Worm (Caenorhabditis elegans) whole organism, young adult: ENCODE data around the gene C29F9.9.
A peak's percentile ranks its signal among the peaks of the same experiment; 100 is the strongest.

ENCODE experiments used
- B0336.3 ChIP-seq: fragments of 200-800 bp; sonication (Bioruptor generic); IDR thresholded peaks from 2 replicates; pipeline ENCODE4 v1.3.6; 2022; ENCODE audit warnings: missing genetic modification characterization, missing compliant biosample characterization
- F52B5.7 ChIP-seq: sonication (generic microtip); optimal IDR thresholded peaks from 2 replicates; lab custom pipeline; 2016; ENCODE audit warnings: mild to moderate bottlenecking, missing genetic modification characterization, missing compliant biosample characterization
- F57A8.1 ChIP-seq: fragments of 200-800 bp; sonication (Bioruptor generic); optimal IDR thresholded peaks from 2 replicates; lab custom pipeline; 2018; ENCODE audit warnings: mild to moderate bottlenecking, missing genetic modification characterization, moderate library complexity, missing compliant biosample characterization
- T07F8.4 ChIP-seq: sonication (generic microtip); optimal IDR thresholded peaks from 2 replicates; lab custom pipeline; 2016; ENCODE audit warnings: mild to moderate bottlenecking, missing genetic modification characterization, moderate library complexity, missing compliant biosample characterization
- ama-1 ChIP-seq, 3 experiments: fragments of 150-350 bp in 1 of 3; sonication (generic microtip) in 2 of 3; optimal IDR thresholded peaks; 2 replicates each; lab custom pipeline; 2014 to 2018; ENCODE audit warnings: missing biosample characterization in 2 of 3, missing genetic modification characterization in 2 of 3, missing genetic modification reagents in 2 of 3
- ceh-27 ChIP-seq: fragments of 200-800 bp; sonication (Bioruptor generic); optimal IDR thresholded peaks from 2 replicates; lab custom pipeline; 2018; ENCODE audit warnings: mild to moderate bottlenecking, missing genetic modification characterization, moderate library complexity, missing compliant biosample characterization
- ceh-40 ChIP-seq: fragments of 200-800 bp; sonication (Bioruptor generic); IDR thresholded peaks from 2 replicates; pipeline ENCODE4 v1.3.6; 2022; ENCODE audit warnings: missing genetic modification characterization, missing compliant biosample characterization
- ceh-79 ChIP-seq: sonication (generic microtip); optimal IDR thresholded peaks from 2 replicates; lab custom pipeline; 2017; ENCODE audit warnings: mild to moderate bottlenecking, missing genetic modification characterization, missing compliant biosample characterization
- dox-1 ChIP-seq: fragments of 200-800 bp; sonication (Bioruptor generic); IDR thresholded peaks from 2 replicates; pipeline ENCODE4 v1.3.6; 2022; ENCODE audit warnings: missing genetic modification reagents, missing genetic modification characterization, missing compliant biosample characterization
- dpff-1 ChIP-seq: sonication (generic microtip); optimal IDR thresholded peaks from 2 replicates; lab custom pipeline; 2017; ENCODE audit warnings: mild to moderate bottlenecking, missing genetic modification characterization, missing compliant biosample characterization
- egrh-3 ChIP-seq: fragments of 200-800 bp; sonication (Bioruptor generic); IDR thresholded peaks from 2 replicates; pipeline ENCODE4 v1.3.6; 2022; ENCODE audit warnings: missing genetic modification reagents, missing genetic modification characterization, missing compliant biosample characterization
- gei-17 ChIP-seq: fragments of 200-800 bp; sonication (Bioruptor generic); optimal IDR thresholded peaks from 2 replicates; lab custom pipeline; 2018; ENCODE audit warnings: mild to moderate bottlenecking, missing genetic modification characterization, missing compliant biosample characterization
- hmg-1.2 ChIP-seq: fragments of 200-800 bp; sonication (Bioruptor generic); IDR thresholded peaks from 2 replicates; pipeline ENCODE4 v1.3.6; 2022; ENCODE audit warnings: missing genetic modification reagents, missing genetic modification characterization, missing compliant biosample characterization
- hsf-1 ChIP-seq: fragments of 200-800 bp; sonication (Bioruptor generic); IDR thresholded peaks from 2 replicates; pipeline ENCODE4 v1.3.6; 2022; ENCODE audit warnings: missing genetic modification reagents, missing genetic modification characterization, missing compliant biosample characterization
- lin-35 ChIP-seq, 3 experiments: fragments of 150-350 bp in 2 of 3; sonication (generic microtip) in 1 of 3; optimal IDR thresholded peaks; 2 replicates each; lab custom pipeline; 2014 to 2018; ENCODE audit warnings: missing biosample characterization in 3 of 3, missing genetic modification characterization in 3 of 3, missing genetic modification reagents in 3 of 3
- lin-54 ChIP-seq: fragments of 200-800 bp; sonication (Bioruptor generic); optimal IDR thresholded peaks from 2 replicates; lab custom pipeline; 2018; ENCODE audit warnings: mild to moderate bottlenecking, missing genetic modification characterization, missing compliant biosample characterization
- lir-1 ChIP-seq: fragments of 200-800 bp; sonication (Bioruptor generic); conservative IDR thresholded peaks from 2 replicates; pipeline ENCODE4 v1.3.6; 2022; ENCODE audit warnings: missing genetic modification reagents, missing genetic modification characterization, missing compliant biosample characterization
- madf-3 ChIP-seq: fragments of 200-800 bp; sonication (Bioruptor generic); IDR thresholded peaks from 2 replicates; pipeline ENCODE4 v1.3.6; 2022; ENCODE audit warnings: missing genetic modification reagents, missing genetic modification characterization, missing compliant biosample characterization
- mcd-1 ChIP-seq: fragments of 200-800 bp; sonication (Bioruptor generic); IDR thresholded peaks from 2 replicates; pipeline ENCODE4 v1.3.6; 2022; ENCODE audit warnings: missing genetic modification reagents, missing genetic modification characterization, missing compliant biosample characterization
- mel-28 ChIP-seq: sonication (generic microtip); optimal IDR thresholded peaks from 2 replicates; lab custom pipeline; 2016; ENCODE audit warnings: borderline replicate concordance, mild to moderate bottlenecking, missing genetic modification characterization, missing compliant biosample characterization
- nfya-2 ChIP-seq: fragments of 200-800 bp; sonication (Bioruptor generic); IDR thresholded peaks from 2 replicates; pipeline ENCODE4 v1.3.6; 2022; ENCODE audit warnings: missing genetic modification reagents, missing genetic modification characterization, missing compliant biosample characterization
- nfyb-1 ChIP-seq: fragments of 200-800 bp; sonication (Bioruptor generic); IDR thresholded peaks from 2 replicates; pipeline ENCODE4 v1.3.6; 2022; ENCODE audit warnings: missing genetic modification reagents, missing genetic modification characterization, missing compliant biosample characterization
- pbrm-1 ChIP-seq: fragments of 200-800 bp; sonication (Bioruptor generic); IDR thresholded peaks from 2 replicates; pipeline ENCODE4 v1.3.6; 2022; ENCODE audit warnings: missing genetic modification reagents, missing genetic modification characterization, missing compliant biosample characterization
- somi-1 ChIP-seq: fragments of 200-800 bp; sonication (Bioruptor generic); optimal IDR thresholded peaks from 2 replicates; lab custom pipeline; 2018; ENCODE audit warnings: mild to moderate bottlenecking, missing genetic modification characterization, missing compliant biosample characterization
- unc-130 ChIP-seq: sonication (generic microtip); optimal IDR thresholded peaks from 2 replicates; lab custom pipeline; 2016; ENCODE audit warnings: missing genetic modification reagents, missing genetic modification characterization, missing compliant biosample characterization
- xnd-1 ChIP-seq: sonication (generic microtip); optimal IDR thresholded peaks from 2 replicates; lab custom pipeline; 2016; ENCODE audit warnings: missing genotype, missing genetic modification reagents, missing genetic modification characterization, missing compliant biosample characterization
- zfh-2 ChIP-seq: fragments of 200-800 bp; sonication (Bioruptor generic); conservative IDR thresholded peaks from 2 replicates; pipeline ENCODE4 v1.3.6; 2022; ENCODE audit warnings: missing genetic modification reagents, missing genetic modification characterization, missing compliant biosample characterization
- ztf-26 ChIP-seq: sonication (generic microtip); optimal IDR thresholded peaks from 2 replicates; lab custom pipeline; 2017; ENCODE audit warnings: missing genetic modification characterization, missing compliant biosample characterization

C29F9.9 gene

ce11 chrIII:67025-67424, 31.7 kb downstream of the C29F9.9 start (continued):
- TF ChIP-seq ceh-79 (tag; lab: Kevin White, UChicago) (no peak), ceh-27 (GFP tag; lab: Kevin White, UChicago) (peak; percentile 33), mcd-1 (GFP tag; lab: Robert Waterston, UW) (peak; percentile 25; the same call in 1 of the 2 replicates), lin-35 (GFP tag; optimal IDR thresholded peaks at IDR 0.05; lab: Kevin White, UChicago) (no peak), zfh-2 (GFP tag; lab: Robert Waterston, UW) (peak; percentile 81)

ce11 chrIII:66160-66559, 32.6 kb downstream of the C29F9.9 start, which contains the start of gene pck-1:
TSS of gene pck-1 (minus strand) at chrIII:66260.
- TF ChIP-seq lin-54 (GFP tag; lab: Kevin White, UChicago) (no peak), mel-28 (no peak), ama-1 (optimal IDR thresholded peaks at IDR 0.05; lab: Kevin White, UChicago) (peak; percentile 55), ama-1 (GFP tag; optimal IDR thresholded peaks at IDR 0.05; lab: Kevin White, UChicago) (no peak), gei-17 (GFP tag; lab: Kevin White, UChicago) (no peak), nfyb-1 (0 out of 2 replicates have a peak, but pooled peaks have one; percentile 16), unc-130 (no peak)
- TF ChIP-seq, all 124 proteins: peak for 2

DNA sequence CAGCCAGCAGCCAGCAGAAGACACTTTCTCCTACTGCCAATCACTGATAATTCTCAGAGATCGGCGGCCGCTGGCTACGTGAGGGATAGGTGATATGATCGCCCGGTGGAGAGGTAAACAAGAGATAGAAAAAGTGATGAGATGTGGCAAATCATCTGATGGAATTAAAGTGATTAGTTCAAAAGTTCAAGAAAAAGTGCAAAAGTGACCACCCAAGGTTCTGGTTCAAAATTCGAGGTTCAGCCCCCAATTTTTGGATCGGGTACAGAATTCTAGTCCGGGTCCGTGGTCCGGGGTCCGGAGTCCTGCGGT, 33.1 kb downstream of the C29F9.9 start:
- TF ChIP-seq ama-1 (optimal IDR thresholded peaks at IDR 0.05; lab: Kevin White, UChicago) (peak; percentile 36), ama-1 (GFP tag; optimal IDR thresholded peaks at IDR 0.05; lab: Kevin White, UChicago) (no peak), ztf-26 (tag; lab: Kevin White, UChicago) (peak; percentile 25), unc-130 (no peak), lin-35 (GFP tag; optimal IDR thresholded peaks at IDR 0.05; lab: Kevin White, UChicago) (peak in 1 of 3 experiments; percentile 6)

DNA sequence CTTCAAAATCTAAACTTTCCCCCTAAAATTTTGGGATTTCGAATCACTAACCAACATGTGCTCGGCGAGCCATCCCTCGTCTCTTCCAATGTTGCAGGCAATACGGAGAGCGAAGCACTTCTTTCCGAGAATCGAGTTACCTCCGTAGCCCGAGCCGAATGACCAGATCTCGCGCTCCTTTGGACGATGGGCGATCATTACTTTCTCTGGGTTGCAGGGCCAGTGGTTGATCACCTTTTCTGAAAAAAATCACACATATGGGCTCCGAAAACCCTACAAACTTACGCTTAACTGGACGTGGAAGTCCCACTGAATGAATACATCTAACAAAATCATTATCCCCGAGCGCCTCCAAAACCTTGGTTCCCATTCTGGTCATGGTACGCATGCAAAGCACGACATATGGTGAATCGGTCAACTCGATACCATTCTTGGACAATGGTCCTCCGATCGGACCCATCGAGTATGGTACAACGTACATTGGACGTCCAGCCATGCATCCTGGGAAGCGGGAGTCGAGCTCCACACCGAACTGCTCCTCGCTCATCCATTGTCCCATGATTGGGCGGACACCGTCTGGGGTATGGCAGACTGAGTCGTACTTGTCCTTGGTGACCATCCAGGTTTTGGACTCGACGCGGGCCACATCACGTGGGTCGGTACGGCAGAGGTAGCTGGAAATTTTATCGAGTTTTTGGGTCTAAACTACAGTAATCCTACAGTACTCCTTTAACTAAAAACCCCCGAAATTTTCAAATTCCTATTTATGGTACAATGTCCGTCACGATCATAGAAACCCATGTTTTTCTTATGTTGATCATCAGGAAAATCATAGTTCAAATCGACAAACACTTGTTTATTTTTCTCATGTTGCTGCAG, 33.7 kb downstream of the C29F9.9 start:
- TF ChIP-seq zfh-2 (GFP tag; lab: Robert Waterston, UW) (peak; percentile 62; the same call in 1 of the 2 replicates), lir-1 (no peak), nfya-2 (GFP tag; lab: Robert Waterston, UW) (0 out of 2 replicates have a peak, but pooled peaks have one; percentile 23), hsf-1 (GFP tag; lab: Robert Waterston, UW) (0 out of 2 replicates have a peak, but pooled peaks have one; percentile 16), xnd-1 (tag; lab: Kevin White, UChicago) (no peak), B0336.3 (GFP tag; lab: Robert Waterston, UW) (0 out of 2 replicates have a peak, but pooled peaks have one; percentile 40), egrh-3 (GFP tag; lab: Robert Waterston, UW) (0 out of 2 replicates have a peak, but pooled peaks have one; percentile 3), nfyb-1 (peak; percentile 67), somi-1 (GFP tag; lab: Kevin White, UChicago) (no peak), F52B5.7 (tag; lab: Kevin White, UChicago) (peak; percentile 36), dpff-1 (tag; lab: Kevin White, UChicago) (peak; percentile 13), pbrm-1 (GFP tag; lab: Robert Waterston, UW) (peak; percentile 28; the same call in 1 of the 2 replicates), T07F8.4 (tag; lab: Kevin White, UChicago) (no peak), dox-1 (peak; percentile 60), ceh-40 (GFP tag; lab: Robert Waterston, UW) (0 out of 2 replicates have a peak, but pooled peaks have one; percentile 40), madf-3 (GFP tag; lab: Robert Waterston, UW) (0 out of 2 replicates have a peak, but pooled peaks have one; percentile 64), hmg-1.2 (GFP tag; lab: Robert Waterston, UW) (peak; percentile 28; the same call in 1 of the 2 replicates), F57A8.1 (GFP tag; lab: Kevin White, UChicago) (peak; percentile 45), ama-1 (optimal IDR thresholded peaks at IDR 0.05; lab: Kevin White, UChicago) (peak; percentile 11), ama-1 (GFP tag; optimal IDR thresholded peaks at IDR 0.05; lab: Kevin White, UChicago) (no peak)
